Worm (Caenorhabditis elegans) whole organism, L1 larva: Measurements from ENCODE around the gene srh-222.

ENCODE experiments used
- C04F5.9 ChIP-seq: sonication (generic microtip); optimal IDR thresholded peaks from 2 replicates; lab custom pipeline; 2016; ENCODE audit warnings: missing genetic modification characterization, missing compliant biosample characterization
- C34B4.2 ChIP-seq: sonication (generic microtip); optimal IDR thresholded peaks from 2 replicates; lab custom pipeline; 2017; ENCODE audit warnings: mild to moderate bottlenecking, missing genetic modification characterization, missing compliant biosample characterization
- aha-1 ChIP-seq: fragments of 150-350 bp; optimal IDR thresholded peaks from 2 replicates; lab custom pipeline; 2014; ENCODE audit warnings: missing biosample characterization, missing genetic modification characterization
- ama-1 ChIP-seq: fragments of 150-350 bp; optimal IDR thresholded peaks from 2 replicates; lab custom pipeline; 2014
- blmp-1 ChIP-seq: fragments of 150-350 bp; optimal IDR thresholded peaks from 2 replicates; lab custom pipeline; 2014; ENCODE audit warnings: missing biosample characterization, missing genetic modification characterization
- dsc-1 ChIP-seq: sonication (generic microtip); optimal IDR thresholded peaks from 2 replicates; lab custom pipeline; 2016; ENCODE audit warnings: mild to moderate bottlenecking, missing genetic modification characterization, missing compliant biosample characterization
- efl-1 ChIP-seq, 4 experiments: fragments of 150-350 bp; optimal IDR thresholded peaks in 3 of 4; peaks in 1 of 4; 1 replicate in 1 of 4; 2 replicates in 3 of 4; lab custom pipeline; 2014; ENCODE audit warnings: missing biosample characterization in 2 of 4, missing genetic modification characterization in 2 of 4, missing genetic modification reagents in 2 of 4
- efl-3 ChIP-seq: fragments of 200-800 bp; sonication (Bioruptor generic); optimal IDR thresholded peaks from 2 replicates; lab custom pipeline; 2018; ENCODE audit warnings: mild to moderate bottlenecking, missing genetic modification characterization, missing compliant biosample characterization
- elt-2 ChIP-seq: sonication (generic microtip); optimal IDR thresholded peaks from 2 replicates; lab custom pipeline; 2016; ENCODE audit warnings: missing genetic modification characterization, mild to moderate bottlenecking, inconsistent platforms, missing compliant biosample characterization, missing genetic modification reagents
- elt-3 ChIP-seq, 6 experiments: fragments of 150-350 bp in 1 of 6; sonication (generic microtip); optimal IDR thresholded peaks; 2 replicates each; lab custom pipeline; 2017 to 2018; ENCODE audit warnings: missing biosample characterization in 6 of 6, missing genetic modification characterization in 6 of 6, inconsistent platforms in 1 of 6
- ets-5 ChIP-seq: fragments of 200-800 bp; sonication (Bioruptor generic); IDR thresholded peaks from 2 replicates; pipeline ENCODE4 v1.3.6; 2022; ENCODE audit warnings: missing genetic modification characterization, missing compliant biosample characterization
- fkh-4 ChIP-seq: sonication (generic microtip); optimal IDR thresholded peaks from 2 replicates; lab custom pipeline; 2016; ENCODE audit warnings: missing compliant biosample characterization, missing genetic modification characterization, borderline replicate concordance
- fkh-8 ChIP-seq: sonication (generic microtip); optimal IDR thresholded peaks from 2 replicates; lab custom pipeline; 2016; ENCODE audit warnings: mild to moderate bottlenecking, missing genetic modification characterization, missing compliant biosample characterization
- hlh-4 ChIP-seq: sonication (generic microtip); optimal IDR thresholded peaks from 2 replicates; lab custom pipeline; 2016; ENCODE audit warnings: mild to moderate bottlenecking, missing genetic modification characterization, missing compliant biosample characterization
- irx-1 ChIP-seq: sonication (generic microtip); optimal IDR thresholded peaks from 2 replicates; lab custom pipeline; 2016; ENCODE audit warnings: missing genetic modification characterization, missing compliant biosample characterization
- jun-1 ChIP-seq: fragments of 150-350 bp; optimal IDR thresholded peaks from 2 replicates; lab custom pipeline; 2014; ENCODE audit warnings: missing biosample characterization, missing genetic modification reagents, missing genetic modification characterization
- lin-13 ChIP-seq: fragments of 150-350 bp; optimal IDR thresholded peaks from 2 replicates; lab custom pipeline; 2014; ENCODE audit warnings: missing biosample characterization, missing genetic modification reagents, missing genetic modification characterization
- lin-14 ChIP-seq: fragments of 200-800 bp; sonication (Bioruptor generic); optimal IDR thresholded peaks from 2 replicates; lab custom pipeline; 2018; ENCODE audit warnings: mild to moderate bottlenecking, missing genetic modification characterization, moderate library complexity, missing compliant biosample characterization
- lin-35 ChIP-seq, 2 experiments: fragments of 150-350 bp; optimal IDR thresholded peaks; 2 replicates each; lab custom pipeline; 2014; ENCODE audit warnings: missing biosample characterization in 2 of 2, missing genetic modification characterization in 2 of 2, missing genetic modification reagents in 2 of 2
- lin-39 ChIP-seq: fragments of 150-350 bp; optimal IDR thresholded peaks from 2 replicates; lab custom pipeline; 2014; ENCODE audit warnings: missing biosample characterization, missing genetic modification reagents, missing genetic modification characterization
- mdl-1 ChIP-seq, 2 experiments: fragments of 150-350 bp; optimal IDR thresholded peaks; 2 replicates each; lab custom pipeline; 2014 to 2017; ENCODE audit warnings: missing biosample characterization in 2 of 2, missing genetic modification characterization in 2 of 2, inconsistent platforms in 1 of 2
- nhr-11 ChIP-seq: fragments of 150-350 bp; optimal IDR thresholded peaks from 2 replicates; lab custom pipeline; 2014; ENCODE audit warnings: missing biosample characterization, missing genetic modification characterization
- nhr-19 ChIP-seq: fragments of 200-800 bp; sonication (Bioruptor generic); conservative IDR thresholded peaks from 2 replicates; pipeline ENCODE4 v1.3.6; 2022; ENCODE audit warnings: missing genetic modification characterization, missing compliant biosample characterization
- nhr-71 ChIP-seq: sonication (generic microtip); optimal IDR thresholded peaks from 2 replicates; lab custom pipeline; 2016; ENCODE audit warnings: mild to moderate bottlenecking, missing genetic modification characterization, moderate library complexity, missing compliant biosample characterization
- nhr-77 ChIP-seq: fragments of 150-350 bp; optimal IDR thresholded peaks from 2 replicates; lab custom pipeline; 2014; ENCODE audit warnings: missing biosample characterization, missing genetic modification characterization
- nhr-85 ChIP-seq: sonication (generic microtip); peaks from one replicate; lab custom pipeline; 2016; ENCODE audit warnings: missing genetic modification characterization, inconsistent platforms, missing compliant biosample characterization
- nhr-90 ChIP-seq: sonication (generic microtip); optimal IDR thresholded peaks from 2 replicates; lab custom pipeline; 2016; ENCODE audit warnings: mild to moderate bottlenecking, missing genetic modification characterization, missing compliant biosample characterization; ENCODE audit not compliant: poor library complexity
- rnt-1 ChIP-seq: sonication (generic microtip); optimal IDR thresholded peaks from 2 replicates; lab custom pipeline; 2016; ENCODE audit warnings: mild to moderate bottlenecking, missing genetic modification characterization, moderate library complexity, missing compliant biosample characterization
- skn-1 ChIP-seq: fragments of 150-350 bp; optimal IDR thresholded peaks from 2 replicates; lab custom pipeline; 2014; ENCODE audit warnings: missing biosample characterization, missing genetic modification characterization
- snu-23 ChIP-seq: sonication (generic microtip); optimal IDR thresholded peaks from 2 replicates; lab custom pipeline; 2016; ENCODE audit warnings: missing genetic modification characterization, missing compliant biosample characterization
- sup-37 ChIP-seq: fragments of 200-800 bp; sonication (Bioruptor generic); optimal IDR thresholded peaks from 2 replicates; lab custom pipeline; 2018; ENCODE audit warnings: mild to moderate bottlenecking, missing genetic modification characterization, missing compliant biosample characterization
- swsn-7 ChIP-seq: sonication (generic microtip); optimal IDR thresholded peaks from 2 replicates; lab custom pipeline; 2016; ENCODE audit warnings: missing genetic modification characterization, missing compliant biosample characterization
- unc-86 ChIP-seq: sonication (generic microtip); optimal IDR thresholded peaks from 2 replicates; lab custom pipeline; 2016; ENCODE audit warnings: missing genetic modification characterization, missing compliant biosample characterization
- zag-1 ChIP-seq: fragments of 150-350 bp; optimal IDR thresholded peaks from 2 replicates; lab custom pipeline; 2014; ENCODE audit warnings: missing biosample characterization, missing genetic modification characterization

srh-222 gene

DNA sequence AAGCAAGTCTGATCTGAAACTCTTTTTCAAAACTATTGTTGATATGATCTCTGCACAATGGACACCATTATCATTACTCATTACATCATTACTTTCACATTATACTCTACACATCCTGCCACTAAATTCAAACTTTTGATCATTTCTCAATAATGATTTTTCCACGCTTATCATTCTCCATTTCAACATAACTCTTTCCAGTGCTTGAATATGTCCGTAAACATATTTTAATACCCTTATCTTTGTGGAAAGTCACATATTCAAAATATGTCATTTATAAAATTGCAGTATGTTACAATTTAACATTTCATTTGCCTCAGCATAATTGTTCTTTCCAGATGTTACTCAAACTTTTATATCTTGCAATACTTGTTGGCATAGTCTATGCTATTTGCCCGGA lies 19.2 kb upstream of the srh-222 start, which contains the start of gene clec-75:
clec-75 (plus strand) TSS at position 339 of the 400 bp plus-strand sequence.
- TF ChIP-seq skn-1 (tag; lab: Kevin White, UChicago): no peak
- TF ChIP-seq nhr-19: no peak
- peak; percentile 70 for TF ChIP-seq elt-2 (tag; lab: Kevin White, UChicago)
- TF ChIP-seq lin-39 (tag; lab: Kevin White, UChicago): no peak
- no peak for TF ChIP-seq jun-1 (tag; lab: Kevin White, UChicago)
- no peak for TF ChIP-seq sup-37 (GFP tag; lab: Kevin White, UChicago)

DNA sequence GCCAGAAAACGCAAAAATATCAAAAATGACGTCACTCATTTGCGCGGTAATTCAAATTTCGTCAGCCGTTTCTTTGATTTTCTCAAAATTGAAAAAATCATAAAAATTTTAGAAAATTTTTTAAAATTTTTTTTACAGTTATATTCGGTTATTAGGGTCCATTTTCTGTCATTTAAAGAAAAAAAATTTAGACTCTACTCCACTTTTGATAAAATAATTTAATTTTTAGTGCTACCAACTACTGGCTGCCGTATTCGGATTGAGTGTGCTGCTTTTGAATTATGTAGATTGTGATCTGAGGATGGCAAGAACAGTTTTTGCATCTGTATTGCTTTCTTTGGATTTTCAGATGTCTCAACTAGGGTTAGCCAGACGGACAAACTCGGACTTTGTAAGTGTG lies 17.0 kb upstream of the srh-222 start, which contains the start of gene Y46C8AM.1:
Y46C8AM.1 (plus strand) TSS at position 301 of the 400 bp plus-strand sequence.
- TF ChIP-seq ama-1 (lab: Kevin White, UChicago) (no peak), nhr-11 (tag; lab: Kevin White, UChicago) (no peak), unc-86 (tag; lab: Kevin White, UChicago) (no peak), blmp-1 (no peak), fkh-4 (no peak), ets-5 (GFP tag; lab: Robert Waterston, UW) (no peak), hlh-4 (tag; lab: Kevin White, UChicago) (no peak), efl-3 (GFP tag; lab: Kevin White, UChicago) (no peak), rnt-1 (tag; lab: Kevin White, UChicago) (no peak), lin-14 (no peak), swsn-7 (no peak), lin-13 (GFP tag; lab: Kevin White, UChicago) (no peak), mdl-1 (tag; optimal IDR thresholded peaks at IDR 0.05; lab: Kevin White, UChicago) (no peak), aha-1 (tag; lab: Kevin White, UChicago) (no peak), sup-37 (GFP tag; lab: Kevin White, UChicago) (no peak)

DNA sequence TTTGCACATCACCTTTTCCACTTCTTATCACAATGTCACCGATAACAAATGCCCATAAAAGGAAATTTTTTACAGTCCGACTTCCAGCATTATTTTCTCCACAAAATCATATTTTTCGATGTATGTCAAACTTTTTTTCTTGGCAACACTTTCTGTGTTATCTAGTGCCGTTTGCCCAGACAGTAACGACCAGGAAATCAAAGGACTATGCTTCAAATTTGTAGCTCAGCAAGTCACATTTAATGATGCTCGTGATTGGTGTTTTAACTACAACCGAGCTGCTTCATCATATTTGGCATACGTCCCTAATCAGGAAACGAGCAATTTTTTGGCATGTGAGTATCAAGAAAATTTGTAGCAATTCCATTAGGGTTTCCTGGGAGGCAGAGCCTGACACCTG lies 16.1 kb upstream of the srh-222 start:
- no peak for TF ChIP-seq elt-3 (tag; optimal IDR thresholded peaks at IDR 0.05; lab: Kevin White, UChicago)
- TF ChIP-seq dsc-1 (tag; lab: Kevin White, UChicago): no peak
- TF ChIP-seq elt-2 (tag; lab: Kevin White, UChicago): peak; percentile 79
- no peak for TF ChIP-seq nhr-90 (tag; lab: Kevin White, UChicago)
- TF ChIP-seq C34B4.2 (tag; lab: Kevin White, UChicago): no peak
- TF ChIP-seq lin-35 (GFP tag; optimal IDR thresholded peaks at IDR 0.05; lab: Kevin White, UChicago): peak in 1 of 2 experiments; percentile 11
- no peak for TF ChIP-seq efl-1 (optimal IDR thresholded peaks at IDR 0.05; lab: Kevin White, UChicago)
- peak in 1 of 2 experiments; percentile 71 for TF ChIP-seq efl-1 (GFP tag; optimal IDR thresholded peaks at IDR 0.05 in 1 of 2; lab: Kevin White, UChicago)
- TF ChIP-seq rnt-1 (tag; lab: Kevin White, UChicago): no peak
- TF ChIP-seq nhr-71 (tag; lab: Kevin White, UChicago): no peak
- TF ChIP-seq nhr-85: no peak
- TF ChIP-seq, all 84 proteins: peak for 3

DNA sequence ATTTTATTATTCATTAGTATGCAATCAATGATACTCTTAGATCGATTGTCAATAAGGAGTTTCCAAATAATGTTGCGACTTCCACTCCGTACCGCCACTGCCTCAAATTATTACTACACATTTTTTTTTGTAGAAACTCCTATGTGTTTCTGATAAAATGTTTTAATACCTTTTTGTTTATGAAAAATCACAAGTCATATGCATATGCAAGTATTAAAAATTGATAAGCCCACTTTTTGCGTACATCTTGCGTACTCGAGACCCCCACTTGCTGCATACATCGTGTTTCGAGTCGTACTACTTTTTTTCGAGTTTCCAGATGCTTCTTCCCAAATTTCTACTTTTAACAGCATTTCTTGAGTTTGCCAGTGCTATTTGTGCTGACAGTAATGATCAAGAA lies 14.6 kb upstream of the srh-222 start, which contains the start of gene clec-76:
clec-76 (plus strand) TSS at position 234 of the 400 bp plus-strand sequence.
- TF ChIP-seq C04F5.9 (no peak), lin-35 (GFP tag; optimal IDR thresholded peaks at IDR 0.05; lab: Kevin White, UChicago) (peak in 1 of 2 experiments; percentile 2), elt-2 (tag; lab: Kevin White, UChicago) (peak; percentile 82)

DNA sequence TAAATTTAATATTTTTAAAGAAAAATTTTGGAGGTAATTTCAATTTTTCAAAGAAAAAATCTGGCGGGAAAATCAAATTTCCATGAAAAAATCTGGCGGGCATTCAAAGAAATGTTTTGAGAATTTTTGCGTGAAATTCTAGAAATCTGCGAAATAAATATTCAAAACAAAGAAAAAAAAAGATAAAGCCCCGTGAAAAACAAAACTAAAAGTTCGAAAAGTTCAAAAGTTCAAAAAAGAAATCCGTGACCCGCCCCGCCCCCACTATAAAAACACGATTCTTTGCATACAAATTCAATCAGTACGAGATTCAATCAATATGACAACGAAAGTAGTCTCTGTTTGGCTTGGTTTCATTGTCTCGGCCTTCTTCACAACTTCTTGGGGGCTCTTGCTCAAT lies 6.6 kb upstream of the srh-222 start, which contains the start of gene clec-79:
clec-79 (plus strand) TSS at position 301 of the 400 bp plus-strand sequence.
- TF ChIP-seq snu-23 (GFP tag; lab: Kevin White, UChicago): no peak
- TF ChIP-seq fkh-4: no peak
- no peak for TF ChIP-seq fkh-8 (tag; lab: Kevin White, UChicago)
- no peak for TF ChIP-seq zag-1
- TF ChIP-seq irx-1 (tag; lab: Kevin White, UChicago): no peak
- TF ChIP-seq nhr-77 (tag; lab: Kevin White, UChicago): no peak
